Worm (Caenorhabditis elegans) whole organism, L4 larva: ENCODE data around the gene F58B4.2.

Experiments used
- F10B5.3 ChIP-seq: sonication (generic microtip); optimal IDR thresholded peaks from 2 replicates; lab custom pipeline; 2016; ENCODE audit warnings: mild to moderate bottlenecking, missing genetic modification characterization, missing compliant biosample characterization
- F37D6.2 ChIP-seq: sonication (generic microtip); optimal IDR thresholded peaks from 2 replicates; lab custom pipeline; 2016; ENCODE audit warnings: mild to moderate bottlenecking, missing genetic modification characterization, missing compliant biosample characterization
- F49E8.2 ChIP-seq: sonication (generic microtip); optimal IDR thresholded peaks from 2 replicates; lab custom pipeline; 2016; ENCODE audit warnings: missing compliant biosample characterization, mild to moderate bottlenecking, missing genetic modification characterization, borderline replicate concordance
- T20F7.1 ChIP-seq: fragments of 200-800 bp; sonication (Bioruptor generic); optimal IDR thresholded peaks from 2 replicates; lab custom pipeline; 2018; ENCODE audit warnings: mild to moderate bottlenecking, missing genetic modification characterization, missing compliant biosample characterization
- Y75B8A.6 ChIP-seq: fragments of 200-800 bp; sonication (Bioruptor generic); IDR thresholded peaks from 2 replicates; pipeline ENCODE4 v1.3.6; 2022; ENCODE audit warnings: missing genetic modification reagents, missing genetic modification characterization, missing compliant biosample characterization
- ZK337.2 ChIP-seq: fragments of 200-800 bp; sonication (Bioruptor generic); IDR thresholded peaks from 2 replicates; pipeline ENCODE4 v1.3.6; 2022; ENCODE audit warnings: missing genetic modification reagents, missing genetic modification characterization, missing compliant biosample characterization
- aha-1 ChIP-seq: fragments of 150-350 bp; peaks from one replicate; lab custom pipeline; 2014; ENCODE audit warnings: missing biosample characterization, missing genetic modification characterization
- arid-1 ChIP-seq: fragments of 200-800 bp; sonication (Bioruptor generic); conservative IDR thresholded peaks from 2 replicates; pipeline ENCODE4 v1.3.6; 2022; ENCODE audit warnings: missing genetic modification reagents, missing genetic modification characterization, missing compliant biosample characterization
- ceh-20 ChIP-seq: fragments of 200-800 bp; sonication (Bioruptor generic); IDR thresholded peaks from 2 replicates; pipeline ENCODE4 v1.3.6; 2022; ENCODE audit warnings: missing genetic modification reagents, missing genetic modification characterization, missing compliant biosample characterization
- ceh-28 ChIP-seq: fragments of 150-350 bp; optimal IDR thresholded peaks from 2 replicates; lab custom pipeline; 2014; ENCODE audit warnings: missing biosample characterization, missing genetic modification reagents, missing genetic modification characterization
- ceh-82 ChIP-seq: sonication (generic microtip); optimal IDR thresholded peaks from 2 replicates; lab custom pipeline; 2017; ENCODE audit warnings: missing biosample characterization, missing genetic modification characterization
- ces-1 ChIP-seq: fragments of 150-350 bp; sonication (generic microtip); optimal IDR thresholded peaks from 4 replicates; lab custom pipeline; 2014; ENCODE audit warnings: missing biosample characterization, missing genetic modification reagents, missing genetic modification characterization
- daf-12 ChIP-seq: fragments of 150-350 bp; optimal IDR thresholded peaks from 2 replicates; lab custom pipeline; 2014; ENCODE audit warnings: missing biosample characterization, missing genetic modification reagents, missing genetic modification characterization
- daf-16 ChIP-seq, 3 experiments: sonication (generic microtip); optimal IDR thresholded peaks; 2 replicates each; lab custom pipeline; 2016 to 2017; ENCODE audit warnings: missing genetic modification characterization in 3 of 3, missing genetic modification reagents in 3 of 3, mild to moderate bottlenecking in 2 of 3, missing compliant biosample characterization in 2 of 3, missing biosample characterization in 1 of 3, moderate library complexity in 1 of 3
- daf-19 ChIP-seq: fragments of 200-800 bp; sonication (Bioruptor generic); conservative IDR thresholded peaks from 2 replicates; pipeline ENCODE4 v1.3.6; 2022; ENCODE audit warnings: missing genetic modification characterization, missing compliant biosample characterization
- daf-8 ChIP-seq: fragments of 200-800 bp; sonication (Bioruptor generic); IDR thresholded peaks from 2 replicates; pipeline ENCODE4 v1.3.6; 2022; ENCODE audit warnings: missing genetic modification characterization, missing compliant biosample characterization
- dmd-6 ChIP-seq: fragments of 200-800 bp; sonication (Bioruptor generic); IDR thresholded peaks from 2 replicates; pipeline ENCODE4 v1.3.6; 2022; ENCODE audit warnings: missing genetic modification reagents, missing genetic modification characterization, missing compliant biosample characterization
- dmd-9 ChIP-seq: fragments of 200-800 bp; sonication (Bioruptor generic); IDR thresholded peaks from 2 replicates; pipeline ENCODE4 v1.3.6; 2022; ENCODE audit warnings: missing genetic modification reagents, missing genetic modification characterization, missing compliant biosample characterization
- dpl-1 ChIP-seq: fragments of 150-350 bp; optimal IDR thresholded peaks from 2 replicates; lab custom pipeline; 2014; ENCODE audit warnings: missing biosample characterization, missing genetic modification reagents, missing genetic modification characterization
- dve-1 ChIP-seq: sonication (generic microtip); optimal IDR thresholded peaks from 2 replicates; lab custom pipeline; 2017; ENCODE audit warnings: antibody characterized with exemption, mild to moderate bottlenecking, missing genetic modification characterization, missing compliant biosample characterization; ENCODE audit not compliant: insufficient read depth
- egl-43 ChIP-seq: fragments of 200-800 bp; sonication (Bioruptor generic); IDR thresholded peaks from 2 replicates; pipeline ENCODE4 v1.3.6; 2022; ENCODE audit warnings: missing genetic modification reagents, missing genetic modification characterization, missing compliant biosample characterization
- fkh-10 ChIP-seq: fragments of 150-350 bp; optimal IDR thresholded peaks from 2 replicates; lab custom pipeline; 2014; ENCODE audit warnings: missing biosample characterization, missing genetic modification reagents, missing genetic modification characterization
- gei-8 ChIP-seq: fragments of 200-800 bp; sonication (Bioruptor generic); optimal IDR thresholded peaks from 2 replicates; lab custom pipeline; 2018; ENCODE audit warnings: mild to moderate bottlenecking, missing genetic modification characterization, missing compliant biosample characterization
- hif-1 ChIP-seq, 2 experiments: sonication (generic microtip); optimal IDR thresholded peaks; 2 replicates each; lab custom pipeline; 2016 to 2017; ENCODE audit warnings: missing compliant biosample characterization in 2 of 2, missing genetic modification characterization in 2 of 2, missing genetic modification reagents in 2 of 2, missing genotype in 2 of 2, mild to moderate bottlenecking in 1 of 2
- hlh-30 ChIP-seq: sonication (generic microtip); optimal IDR thresholded peaks from 2 replicates; lab custom pipeline; 2017; ENCODE audit warnings: antibody characterized with exemption, mild to moderate bottlenecking, missing genetic modification characterization, missing compliant biosample characterization; ENCODE audit not compliant: insufficient read depth
- hmg-1.1 ChIP-seq: fragments of 200-800 bp; sonication (Bioruptor generic); IDR thresholded peaks from 2 replicates; pipeline ENCODE4 v1.3.6; 2022; ENCODE audit warnings: missing genetic modification reagents, missing genetic modification characterization, missing compliant biosample characterization
- lin-1 ChIP-seq: fragments of 200-800 bp; sonication (Bioruptor generic); IDR thresholded peaks from 2 replicates; pipeline ENCODE4 v1.3.6; 2022; ENCODE audit warnings: missing genetic modification reagents, missing genetic modification characterization, missing compliant biosample characterization
- mxl-2 ChIP-seq: fragments of 200-800 bp; sonication (Bioruptor generic); conservative IDR thresholded peaks from 2 replicates; pipeline ENCODE4 v1.3.6; 2022; ENCODE audit warnings: missing genetic modification reagents, missing genetic modification characterization, missing compliant biosample characterization
- nhr-237 ChIP-seq: sonication (generic microtip); optimal IDR thresholded peaks from 2 replicates; lab custom pipeline; 2017; ENCODE audit warnings: missing biosample characterization, missing genetic modification characterization
- nhr-25 ChIP-seq: sonication (generic microtip); optimal IDR thresholded peaks from 2 replicates; lab custom pipeline; 2017; ENCODE audit warnings: missing genetic modification characterization, mild to moderate bottlenecking, missing compliant biosample characterization, antibody characterized with exemption, moderate library complexity, borderline replicate concordance; ENCODE audit not compliant: insufficient read depth
- nhr-48 ChIP-seq: sonication (generic microtip); optimal IDR thresholded peaks from 2 replicates; lab custom pipeline; 2016; ENCODE audit warnings: mild to moderate bottlenecking, missing genetic modification characterization, missing compliant biosample characterization
- pha-4 ChIP-seq, 2 experiments: fragments of 150-350 bp in 1 of 2; fragments of 200-800 bp in 1 of 2; sonication (Bioruptor generic) in 1 of 2; IDR thresholded peaks in 1 of 2; optimal IDR thresholded peaks in 1 of 2; 2 replicates each; pipeline versions ENCODE4 v1.3.6 to Lab custom; 2014 to 2022; ENCODE audit warnings: missing genetic modification characterization in 2 of 2, missing genetic modification reagents in 2 of 2, missing biosample characterization in 1 of 2, missing compliant biosample characterization in 1 of 2
- php-3 ChIP-seq: fragments of 200-800 bp; sonication (Bioruptor generic); IDR thresholded peaks from 2 replicates; pipeline ENCODE4 v1.3.6; 2022; ENCODE audit warnings: missing genetic modification reagents, missing genetic modification characterization, missing compliant biosample characterization
- saeg-2 ChIP-seq: fragments of 200-800 bp; sonication (Bioruptor generic); IDR thresholded peaks from 2 replicates; pipeline ENCODE4 v1.3.6; 2022; ENCODE audit warnings: missing genetic modification reagents, missing genetic modification characterization, missing compliant biosample characterization
- sdz-12 ChIP-seq: fragments of 200-800 bp; sonication (Bioruptor generic); optimal IDR thresholded peaks from 2 replicates; lab custom pipeline; 2018; ENCODE audit warnings: mild to moderate bottlenecking, missing genetic modification characterization, missing compliant biosample characterization
- snpc-4 ChIP-seq: fragments of 150-350 bp; optimal IDR thresholded peaks from 2 replicates; lab custom pipeline; 2014; ENCODE audit warnings: missing biosample characterization, missing genetic modification characterization
- tra-1 ChIP-seq: fragments of 200-800 bp; sonication (Bioruptor generic); IDR thresholded peaks from 2 replicates; pipeline ENCODE4 v1.3.6; 2022; ENCODE audit warnings: missing genetic modification reagents, missing genetic modification characterization, missing compliant biosample characterization
- unc-130 ChIP-seq: sonication (generic microtip); optimal IDR thresholded peaks from 2 replicates; lab custom pipeline; 2016; ENCODE audit warnings: missing genetic modification reagents, missing genetic modification characterization, missing compliant biosample characterization
- unc-39 ChIP-seq: sonication (generic microtip); optimal IDR thresholded peaks from 2 replicates; lab custom pipeline; 2017; ENCODE audit warnings: missing biosample characterization, missing genetic modification characterization
- unc-62 ChIP-seq, 3 experiments: fragments of 150-350 bp in 1 of 3; sonication (generic microtip); optimal IDR thresholded peaks in 2 of 3; peaks in 1 of 3; 1 replicate in 1 of 3; 2 replicates in 2 of 3; lab custom pipeline; 2014 to 2017; ENCODE audit warnings: missing biosample characterization in 3 of 3, missing genetic modification characterization in 3 of 3, missing genetic modification reagents in 3 of 3, missing genotype in 1 of 3
- vab-7 ChIP-seq: fragments of 200-800 bp; sonication (Bioruptor generic); IDR thresholded peaks from 2 replicates; pipeline ENCODE4 v1.3.6; 2022; ENCODE audit warnings: missing genetic modification reagents, missing genetic modification characterization, missing compliant biosample characterization
- zfp-2 ChIP-seq: sonication (generic microtip); optimal IDR thresholded peaks from 2 replicates; lab custom pipeline; 2016; ENCODE audit warnings: mild to moderate bottlenecking, missing genetic modification characterization, missing compliant biosample characterization
- zfp-3 ChIP-seq: fragments of 200-800 bp; sonication (Bioruptor generic); conservative IDR thresholded peaks from 2 replicates; pipeline ENCODE4 v1.3.6; 2022; ENCODE audit warnings: missing genetic modification reagents, missing genetic modification characterization, missing compliant biosample characterization
- zip-2 ChIP-seq: fragments of 150-350 bp; optimal IDR thresholded peaks from 2 replicates; lab custom pipeline; 2014; ENCODE audit warnings: missing biosample characterization, missing genetic modification characterization

The F58B4.2 gene

ce11 chrV:10940571-10940991, 22.3 kb upstream of the F58B4.2 start (continued):
- TF ChIP-seq nhr-25 (no peak), zip-2 (tag; lab: Kevin White, UChicago) (peak; percentile 96), ceh-28 (tag; lab: Kevin White, UChicago) (no peak), lin-1 (no peak; the same call in 1 of the 2 replicates), zfp-2 (no peak), nhr-237 (tag; lab: Kevin White, UChicago) (no peak), pha-4 (GFP tag; IDR thresholded peaks at IDR 0.05; lab: Robert Waterston, UW) (peak; percentile 82), pha-4 (tag; optimal IDR thresholded peaks at IDR 0.05; lab: Kevin White, UChicago) (no peak), unc-130 (no peak), daf-16 (GFP tag; optimal IDR thresholded peaks at IDR 0.05; lab: Kevin White, UChicago) (no peak), daf-16 (tag; optimal IDR thresholded peaks at IDR 0.05; lab: Kevin White, UChicago) (peak; percentile 93), F10B5.3 (tag; lab: Kevin White, UChicago) (no peak), ZK337.2 (GFP tag; lab: Robert Waterston, UW) (no peak), php-3 (GFP tag; lab: Robert Waterston, UW) (no peak), dpl-1 (GFP tag; lab: Kevin White, UChicago) (peak; percentile 36), dmd-9 (GFP tag; lab: Robert Waterston, UW) (no peak), F37D6.2 (peak; percentile 33), egl-43 (GFP tag; lab: Robert Waterston, UW) (no peak), ceh-82 (no peak), daf-12 (tag; lab: Kevin White, UChicago) (no peak), snpc-4 (tag; lab: Kevin White, UChicago) (no peak), zfp-3 (GFP tag; lab: Robert Waterston, UW) (no peak), sdz-12 (no peak), daf-8 (GFP tag; lab: Robert Waterston, UW) (no peak), tra-1 (GFP tag; lab: Robert Waterston, UW) (peak; percentile 33; the same call in 1 of the 2 replicates), saeg-2 (GFP tag; lab: Robert Waterston, UW) (no peak), unc-39 (no peak), dve-1 (tag; lab: Kevin White, UChicago) (peak; percentile 88), hif-1 (tag; optimal IDR thresholded peaks at IDR 0.05; lab: Kevin White, UChicago) (peak in 1 of 2 experiments; percentile 51), daf-19 (GFP tag; lab: Robert Waterston, UW) (0 out of 2 replicates have a peak, but pooled peaks have one; percentile 23), F49E8.2 (tag; lab: Kevin White, UChicago) (no peak), fkh-10 (no peak), hmg-1.1 (GFP tag; lab: Robert Waterston, UW) (peak; percentile 55; the same call in 1 of the 2 replicates), vab-7 (GFP tag; lab: Robert Waterston, UW) (no peak), gei-8 (GFP tag; lab: Kevin White, UChicago) (no peak), unc-62 (GFP tag; optimal IDR thresholded peaks at IDR 0.05 in 1 of 2; lab: Kevin White, UChicago) (peak in 1 of 2 experiments; percentile 96), unc-62 (tag; optimal IDR thresholded peaks at IDR 0.05; lab: Kevin White, UChicago) (no peak)

ce11 chrV:10939990-10940570, 21.8 kb upstream of the F58B4.2 start:
- TF ChIP-seq aha-1 (peak; percentile 72), nhr-48 (tag; lab: Kevin White, UChicago) (no peak), dve-1 (tag; lab: Kevin White, UChicago) (peak; percentile 46), T20F7.1 (GFP tag; lab: Kevin White, UChicago) (no peak), ces-1 (GFP tag; lab: Kevin White, UChicago) (no peak), pha-4 (GFP tag; IDR thresholded peaks at IDR 0.05; lab: Robert Waterston, UW) (no peak), pha-4 (tag; optimal IDR thresholded peaks at IDR 0.05; lab: Kevin White, UChicago) (no peak), mxl-2 (peak; percentile 96), hlh-30 (tag; lab: Kevin White, UChicago) (peak; percentile 80), ceh-20 (GFP tag; lab: Robert Waterston, UW) (peak; percentile 32; the same call in 1 of the 2 replicates), unc-62 (GFP tag; optimal IDR thresholded peaks at IDR 0.05 in 1 of 2; lab: Kevin White, UChicago) (peak in 1 of 2 experiments; percentile 44), unc-62 (tag; optimal IDR thresholded peaks at IDR 0.05; lab: Kevin White, UChicago) (no peak), Y75B8A.6 (no peak), arid-1 (no peak), dmd-6 (GFP tag; lab: Robert Waterston, UW) (no peak; the same call in 1 of the 2 replicates), php-3 (GFP tag; lab: Robert Waterston, UW) (peak; percentile 84), unc-130 (no peak)
